Worm (Caenorhabditis elegans) whole organism, L4 larva: ENCODE data around the gene F26D2.16.
A peak's percentile ranks its signal among the peaks of the same experiment; 100 is the strongest.

Source experiments
- F10B5.3 ChIP-seq: sonication (generic microtip); optimal IDR thresholded peaks from 2 replicates; lab custom pipeline; 2016; ENCODE audit warnings: mild to moderate bottlenecking, missing genetic modification characterization, missing compliant biosample characterization
- F37D6.2 ChIP-seq: sonication (generic microtip); optimal IDR thresholded peaks from 2 replicates; lab custom pipeline; 2016; ENCODE audit warnings: mild to moderate bottlenecking, missing genetic modification characterization, missing compliant biosample characterization
- F44E2.7 ChIP-seq: fragments of 200-800 bp; sonication (Bioruptor generic); IDR thresholded peaks from 2 replicates; pipeline ENCODE4 v2.1.2; 2022; ENCODE audit warnings: missing genetic modification characterization, missing compliant biosample characterization
- R02D3.7 ChIP-seq: fragments of 150-350 bp; sonication (generic microtip); optimal IDR thresholded peaks from 3 replicates; lab custom pipeline; 2014; ENCODE audit warnings: missing biosample characterization, missing genetic modification characterization
- T26A8.4 ChIP-seq: fragments of 200-800 bp; sonication (Bioruptor generic); IDR thresholded peaks from 2 replicates; pipeline ENCODE4 v1.3.6; 2022; ENCODE audit warnings: missing genetic modification characterization, missing compliant biosample characterization
- Y105C5A.15 ChIP-seq: fragments of 200-800 bp; sonication (Bioruptor generic); IDR thresholded peaks from 2 replicates; pipeline ENCODE4 v1.3.6; 2022; ENCODE audit warnings: missing genetic modification characterization, missing compliant biosample characterization
- Y48G9A.11 ChIP-seq: fragments of 200-800 bp; sonication (Bioruptor generic); IDR thresholded peaks from 2 replicates; pipeline ENCODE4 v1.3.6; 2022; ENCODE audit warnings: missing genetic modification reagents, missing genetic modification characterization, missing compliant biosample characterization
- Y5F2A.4 ChIP-seq: fragments of 200-800 bp; sonication (Bioruptor generic); optimal IDR thresholded peaks from 2 replicates; lab custom pipeline; 2018; ENCODE audit warnings: mild to moderate bottlenecking, missing genetic modification characterization, missing compliant biosample characterization
- Y75B8A.6 ChIP-seq: fragments of 200-800 bp; sonication (Bioruptor generic); IDR thresholded peaks from 2 replicates; pipeline ENCODE4 v1.3.6; 2022; ENCODE audit warnings: missing genetic modification reagents, missing genetic modification characterization, missing compliant biosample characterization
- ZK337.2 ChIP-seq: fragments of 200-800 bp; sonication (Bioruptor generic); IDR thresholded peaks from 2 replicates; pipeline ENCODE4 v1.3.6; 2022; ENCODE audit warnings: missing genetic modification reagents, missing genetic modification characterization, missing compliant biosample characterization
- ZK546.5 ChIP-seq, 2 experiments: sonication (generic microtip); optimal IDR thresholded peaks; 2 replicates each; lab custom pipeline; 2017; ENCODE audit warnings: missing biosample characterization in 2 of 2, missing genetic modification characterization in 2 of 2
- aha-1 ChIP-seq: fragments of 150-350 bp; peaks from one replicate; lab custom pipeline; 2014; ENCODE audit warnings: missing biosample characterization, missing genetic modification characterization
- aly-2 ChIP-seq: sonication (generic microtip); optimal IDR thresholded peaks from 2 replicates; lab custom pipeline; 2018; ENCODE audit warnings: missing biosample characterization, missing genetic modification characterization
- ama-1 ChIP-seq: fragments of 150-350 bp; optimal IDR thresholded peaks from 2 replicates; lab custom pipeline; 2014; ENCODE audit warnings: inconsistent platforms, mixed read lengths
- attf-4 ChIP-seq: sonication (generic microtip); optimal IDR thresholded peaks from 3 replicates; lab custom pipeline; 2017; ENCODE audit warnings: missing biosample characterization, missing genetic modification characterization
- ceh-32 ChIP-seq: sonication (generic microtip); optimal IDR thresholded peaks from 2 replicates; lab custom pipeline; 2016; ENCODE audit warnings: mild to moderate bottlenecking, missing genetic modification characterization, missing compliant biosample characterization; ENCODE audit not compliant: poor library complexity
- ceh-62 ChIP-seq: sonication (generic microtip); optimal IDR thresholded peaks from 2 replicates; lab custom pipeline; 2017; ENCODE audit warnings: missing biosample characterization, missing genetic modification characterization
- ces-1 ChIP-seq: fragments of 150-350 bp; sonication (generic microtip); optimal IDR thresholded peaks from 4 replicates; lab custom pipeline; 2014; ENCODE audit warnings: missing biosample characterization, missing genetic modification reagents, missing genetic modification characterization
- cey-2 ChIP-seq: sonication (generic microtip); optimal IDR thresholded peaks from 3 replicates; lab custom pipeline; 2017; ENCODE audit warnings: missing genetic modification characterization, mild to moderate bottlenecking, missing compliant biosample characterization, antibody characterized with exemption, borderline replicate concordance; ENCODE audit not compliant: insufficient read depth
- daf-19 ChIP-seq: fragments of 200-800 bp; sonication (Bioruptor generic); conservative IDR thresholded peaks from 2 replicates; pipeline ENCODE4 v1.3.6; 2022; ENCODE audit warnings: missing genetic modification characterization, missing compliant biosample characterization
- dmd-6 ChIP-seq: fragments of 200-800 bp; sonication (Bioruptor generic); IDR thresholded peaks from 2 replicates; pipeline ENCODE4 v1.3.6; 2022; ENCODE audit warnings: missing genetic modification reagents, missing genetic modification characterization, missing compliant biosample characterization
- dmd-9 ChIP-seq: fragments of 200-800 bp; sonication (Bioruptor generic); IDR thresholded peaks from 2 replicates; pipeline ENCODE4 v1.3.6; 2022; ENCODE audit warnings: missing genetic modification reagents, missing genetic modification characterization, missing compliant biosample characterization
- dve-1 ChIP-seq: sonication (generic microtip); optimal IDR thresholded peaks from 2 replicates; lab custom pipeline; 2017; ENCODE audit warnings: antibody characterized with exemption, mild to moderate bottlenecking, missing genetic modification characterization, missing compliant biosample characterization; ENCODE audit not compliant: insufficient read depth
- egl-27 ChIP-seq: sonication (generic microtip); optimal IDR thresholded peaks from 3 replicates; lab custom pipeline; 2017; ENCODE audit warnings: missing biosample characterization, missing genetic modification reagents, missing genetic modification characterization
- fos-1 ChIP-seq: fragments of 150-350 bp; optimal IDR thresholded peaks from 2 replicates; lab custom pipeline; 2014; ENCODE audit warnings: missing biosample characterization, missing genetic modification characterization
- gei-8 ChIP-seq: fragments of 200-800 bp; sonication (Bioruptor generic); optimal IDR thresholded peaks from 2 replicates; lab custom pipeline; 2018; ENCODE audit warnings: mild to moderate bottlenecking, missing genetic modification characterization, missing compliant biosample characterization
- hif-1 ChIP-seq, 2 experiments: sonication (generic microtip); optimal IDR thresholded peaks; 2 replicates each; lab custom pipeline; 2016 to 2017; ENCODE audit warnings: missing compliant biosample characterization in 2 of 2, missing genetic modification characterization in 2 of 2, missing genetic modification reagents in 2 of 2, missing genotype in 2 of 2, mild to moderate bottlenecking in 1 of 2
- hlh-11 ChIP-seq: fragments of 200-800 bp; sonication (Bioruptor generic); optimal IDR thresholded peaks from 2 replicates; lab custom pipeline; 2018; ENCODE audit warnings: mild to moderate bottlenecking, missing genetic modification characterization, missing compliant biosample characterization
- hmg-1.1 ChIP-seq: fragments of 200-800 bp; sonication (Bioruptor generic); IDR thresholded peaks from 2 replicates; pipeline ENCODE4 v1.3.6; 2022; ENCODE audit warnings: missing genetic modification reagents, missing genetic modification characterization, missing compliant biosample characterization
- jun-1 ChIP-seq: fragments of 150-350 bp; optimal IDR thresholded peaks from 2 replicates; lab custom pipeline; 2014; ENCODE audit warnings: missing biosample characterization, missing genetic modification reagents, missing genetic modification characterization
- lin-13 ChIP-seq: fragments of 150-350 bp; optimal IDR thresholded peaks from 2 replicates; lab custom pipeline; 2014; ENCODE audit warnings: missing biosample characterization, missing genetic modification reagents, missing genetic modification characterization
- lin-15B ChIP-seq: fragments of 150-350 bp; sonication (generic microtip); optimal IDR thresholded peaks from 3 replicates; lab custom pipeline; 2014; ENCODE audit warnings: missing biosample characterization, missing genetic modification characterization
- lin-29 ChIP-seq: fragments of 200-800 bp; sonication (Bioruptor generic); IDR thresholded peaks from 2 replicates; pipeline ENCODE4 v1.3.6; 2022; ENCODE audit warnings: missing genetic modification reagents, missing genetic modification characterization, missing compliant biosample characterization
- madf-5 ChIP-seq, 2 experiments: fragments of 200-800 bp; sonication (Bioruptor generic); IDR thresholded peaks; 2 replicates each; pipeline ENCODE4 v1.3.6; 2022; ENCODE audit warnings: missing compliant biosample characterization in 2 of 2, missing genetic modification characterization in 2 of 2
- madf-9 ChIP-seq: fragments of 200-800 bp; sonication (Bioruptor generic); conservative IDR thresholded peaks from 2 replicates; pipeline ENCODE4 v1.3.6; 2022; ENCODE audit warnings: missing genetic modification reagents, missing genetic modification characterization, missing compliant biosample characterization
- mdl-1 ChIP-seq, 2 experiments: fragments of 150-350 bp in 1 of 2; sonication (generic microtip) in 1 of 2; optimal IDR thresholded peaks; 2 replicates each; lab custom pipeline; 2014 to 2017; ENCODE audit warnings: missing biosample characterization in 2 of 2, missing genetic modification characterization in 2 of 2
- mdt-29 ChIP-seq: fragments of 200-800 bp; sonication (Bioruptor generic); IDR thresholded peaks from 2 replicates; pipeline ENCODE4 v1.3.6; 2022; ENCODE audit warnings: missing genetic modification reagents, missing genetic modification characterization, missing compliant biosample characterization
- mes-2 ChIP-seq: sonication (generic microtip); optimal IDR thresholded peaks from 2 replicates; lab custom pipeline; 2016; ENCODE audit warnings: missing genotype, mild to moderate bottlenecking, missing genetic modification characterization, missing compliant biosample characterization; ENCODE audit not compliant: poor library complexity, severe bottlenecking
- mxl-3 ChIP-seq: fragments of 200-800 bp; sonication (Bioruptor generic); optimal IDR thresholded peaks from 2 replicates; lab custom pipeline; 2018; ENCODE audit warnings: mild to moderate bottlenecking, missing genetic modification characterization, missing compliant biosample characterization
- nhr-10 ChIP-seq: fragments of 150-350 bp; optimal IDR thresholded peaks from 2 replicates; lab custom pipeline; 2014; ENCODE audit warnings: missing biosample characterization, missing genetic modification characterization
- nhr-25 ChIP-seq: sonication (generic microtip); optimal IDR thresholded peaks from 2 replicates; lab custom pipeline; 2017; ENCODE audit warnings: missing genetic modification characterization, mild to moderate bottlenecking, missing compliant biosample characterization, antibody characterized with exemption, moderate library complexity, borderline replicate concordance; ENCODE audit not compliant: insufficient read depth
- nhr-77 ChIP-seq: fragments of 150-350 bp; optimal IDR thresholded peaks from 2 replicates; lab custom pipeline; 2014; ENCODE audit warnings: missing biosample characterization, missing genetic modification characterization
- rbr-2 ChIP-seq: sonication (generic microtip); optimal IDR thresholded peaks from 2 replicates; lab custom pipeline; 2016; ENCODE audit warnings: missing genotype, missing genetic modification characterization, missing compliant biosample characterization
- set-16 ChIP-seq: fragments of 200-800 bp; sonication (Bioruptor generic); IDR thresholded peaks from 2 replicates; pipeline ENCODE4 v1.3.6; 2022; ENCODE audit warnings: missing genetic modification reagents, missing genetic modification characterization, missing compliant biosample characterization
- snpc-1.2 ChIP-seq: fragments of 200-800 bp; sonication (Bioruptor generic); IDR thresholded peaks from 2 replicates; pipeline ENCODE4 v1.3.6; 2022; ENCODE audit warnings: missing genetic modification reagents, missing genetic modification characterization, missing compliant biosample characterization
- snpc-4 ChIP-seq: fragments of 150-350 bp; optimal IDR thresholded peaks from 2 replicates; lab custom pipeline; 2014; ENCODE audit warnings: missing biosample characterization, missing genetic modification characterization
- unc-39 ChIP-seq: sonication (generic microtip); optimal IDR thresholded peaks from 2 replicates; lab custom pipeline; 2017; ENCODE audit warnings: missing biosample characterization, missing genetic modification characterization
- zag-1 ChIP-seq: fragments of 150-350 bp; optimal IDR thresholded peaks from 2 replicates; lab custom pipeline; 2014; ENCODE audit warnings: missing biosample characterization, missing genetic modification characterization
- zip-11 ChIP-seq: fragments of 200-800 bp; sonication (Bioruptor generic); IDR thresholded peaks from 2 replicates; pipeline ENCODE4 v1.3.6; 2022; ENCODE audit warnings: missing genetic modification characterization, missing compliant biosample characterization
- zip-2 ChIP-seq: fragments of 150-350 bp; optimal IDR thresholded peaks from 2 replicates; lab custom pipeline; 2014; ENCODE audit warnings: missing biosample characterization, missing genetic modification characterization
- ztf-11 ChIP-seq: fragments of 150-350 bp; optimal IDR thresholded peaks from 2 replicates; lab custom pipeline; 2014; ENCODE audit warnings: missing biosample characterization, missing genetic modification characterization

The F26D2.16 gene

DNA sequence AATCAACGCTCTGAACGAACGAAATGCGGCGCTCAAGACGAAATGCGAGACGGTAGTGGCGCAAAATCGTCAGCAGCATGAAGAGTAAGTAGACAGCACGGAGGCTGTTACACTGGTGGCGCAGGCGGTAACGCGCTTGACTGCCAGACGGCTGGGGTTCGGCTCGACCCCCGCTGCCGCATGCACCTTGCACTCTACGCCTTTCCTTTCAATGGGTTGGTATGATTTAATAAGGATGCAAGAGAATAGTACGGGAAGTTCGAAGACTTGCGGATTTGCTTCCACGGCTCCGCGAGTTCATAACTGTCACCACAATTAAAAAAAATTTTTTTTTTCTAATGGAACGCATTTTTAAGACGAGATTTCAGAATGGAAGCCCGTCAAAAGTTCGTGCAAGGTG lies 49.6 kb downstream of the F26D2.16 start (continued):
- TF ChIP-seq nhr-77 (tag; lab: Kevin White, UChicago) (no peak), R02D3.7 (tag; lab: Kevin White, UChicago) (no peak), hif-1 (tag; optimal IDR thresholded peaks at IDR 0.05; lab: Kevin White, UChicago) (peak in 1 of 2 experiments; percentile 61), zip-2 (peak; percentile 1), ZK546.5 (tag; optimal IDR thresholded peaks at IDR 0.05; lab: Kevin White, UChicago) (no peak), hmg-1.1 (GFP tag; lab: Robert Waterston, UW) (peak; percentile 91), zip-11 (GFP tag; lab: Robert Waterston, UW) (0 out of 2 replicates have a peak, but pooled peaks have one; percentile 65), dmd-6 (GFP tag; lab: Robert Waterston, UW) (peak; percentile 78), gei-8 (GFP tag; lab: Kevin White, UChicago) (peak; percentile 66), T26A8.4 (GFP tag; lab: Robert Waterston, UW) (peak; percentile 87), dmd-9 (GFP tag; lab: Robert Waterston, UW) (peak; percentile 75), cey-2 (tag; lab: Kevin White, UChicago) (no peak), nhr-25 (tag; lab: Kevin White, UChicago) (peak; percentile 9), madf-5 (GFP tag; IDR thresholded peaks at IDR 0.05; lab: Robert Waterston, UW) (peak; percentile 65 to 79; a peak in 2 of 4 replicates), ceh-32 (peak; percentile 9), Y105C5A.15 (GFP tag; lab: Robert Waterston, UW) (peak; percentile 83), F44E2.7 (GFP tag; lab: Robert Waterston, UW) (0 out of 2 replicates have a peak, but pooled peaks have one; percentile 65), jun-1 (tag; lab: Kevin White, UChicago) (peak; percentile 65), lin-29 (peak; percentile 74; the same call in 1 of the 2 replicates), snpc-1.2 (GFP tag; lab: Robert Waterston, UW) (peak; percentile 82), set-16 (GFP tag; lab: Robert Waterston, UW) (peak; percentile 91), ceh-62 (tag; lab: Kevin White, UChicago) (no peak), ama-1 (no peak), hlh-11 (peak; percentile 68), nhr-10 (no peak), mes-2 (tag; lab: Kevin White, UChicago) (peak; percentile 85), ZK337.2 (GFP tag; lab: Robert Waterston, UW) (peak; percentile 83), ces-1 (GFP tag; lab: Kevin White, UChicago) (peak; percentile 6), egl-27 (tag; lab: Kevin White, UChicago) (no peak), lin-15B (no peak), madf-9 (GFP tag; lab: Robert Waterston, UW) (peak; percentile 75), mdl-1 (tag; optimal IDR thresholded peaks at IDR 0.05; lab: Kevin White, UChicago) (peak in 1 of 2 experiments; percentile 10), Y48G9A.11 (peak; percentile 80), daf-19 (GFP tag; lab: Robert Waterston, UW) (no peak), rbr-2 (tag; lab: Kevin White, UChicago) (peak; percentile 76), snpc-4 (tag; lab: Kevin White, UChicago) (no peak), attf-4 (tag; lab: Kevin White, UChicago) (no peak), aha-1 (peak; percentile 98), mxl-3 (GFP tag; lab: Kevin White, UChicago) (no peak), F37D6.2 (tag; lab: Kevin White, UChicago) (peak; percentile 39), mdt-29 (peak; percentile 76), Y5F2A.4 (GFP tag; lab: Kevin White, UChicago) (peak; percentile 79), dve-1 (tag; lab: Kevin White, UChicago) (peak; percentile 78), fos-1 (no peak), F10B5.3 (tag; lab: Kevin White, UChicago) (peak; percentile 70), lin-13 (peak; percentile 89), ztf-11 (tag; lab: Kevin White, UChicago) (no peak), unc-39 (tag; lab: Kevin White, UChicago) (no peak), Y75B8A.6 (GFP tag; lab: Robert Waterston, UW) (peak; percentile 82), aly-2 (no peak), zag-1 (tag; lab: Kevin White, UChicago) (no peak)
